Worm (Caenorhabditis elegans): ENCODE data around the gene ins-32.

ce11 chrII:3782309-3783000 lies 20.7 kb downstream of the ins-32 start, which contains the start of gene T24E12.2:
- TF ChIP-seq ztf-1 (GFP tag; conservative IDR thresholded peaks at IDR 0.05) (no peak), fos-1 (tag; optimal IDR thresholded peaks at IDR 0.05) (no peak), snpc-4 (tag; optimal IDR thresholded peaks at IDR 0.05) (no peak), nhr-237 (tag; optimal IDR thresholded peaks at IDR 0.05) (no peak), zag-1 (tag; optimal IDR thresholded peaks at IDR 0.05) (no peak), nhr-25 (tag; optimal IDR thresholded peaks at IDR 0.05) (no peak)
